Fruit fly (Drosophila melanogaster): ENCODE results near the gene Vps45.

The Vps45 gene

dm6 chr3R:9563240-9563992 lies at the start of gene Vps45, which contains the start of gene CG9393 (continued):
- TF ChIP-seq cwo (GFP tag; optimal IDR thresholded peaks at IDR 0.05) (peak; percentile 8), CG8281 (tag; optimal IDR thresholded peaks at IDR 0.05) (no peak), CG10366 (GFP tag; IDR thresholded peaks at IDR 0.05) (peak; percentile 52; the same call in 1 of the 2 replicates), amos (GFP tag; IDR thresholded peaks at IDR 0.05; ENCODE audit: partially characterized antibody) (peak; percentile 94), fd96Cb (tag; optimal IDR thresholded peaks at IDR 0.05) (no peak), Dip3 (GFP tag; optimal IDR thresholded peaks at IDR 0.05) (peak; percentile 71), unc-4 (GFP tag; IDR thresholded peaks at IDR 0.05; ENCODE audit: partially characterized antibody) (peak; percentile 97), CG1233 (GFP tag; optimal IDR thresholded peaks at IDR 0.05) (peak; percentile 15), Deaf1 (tag; optimal IDR thresholded peaks at IDR 0.05) (no peak), z (GFP tag; IDR thresholded peaks at IDR 0.05) (no peak), CG31224 (GFP tag; IDR thresholded peaks at IDR 0.05) (no peak), CG17912 (GFP tag; optimal IDR thresholded peaks at IDR 0.05) (peak; percentile 0), bbx (GFP tag; IDR thresholded peaks at IDR 0.05; ENCODE audit: partially characterized antibody) (peak; percentile 92), HLH54F (GFP tag; optimal IDR thresholded peaks at IDR 0.05) (peak; percentile 78), ERR (GFP tag; optimal IDR thresholded peaks at IDR 0.05) (no peak), kah (GFP tag; optimal IDR thresholded peaks at IDR 0.05) (no peak), CG31388 (GFP tag; optimal IDR thresholded peaks at IDR 0.05) (peak; percentile 13), HmgD (GFP tag; optimal IDR thresholded peaks at IDR 0.05) (peak; percentile 44), CG5245 (GFP tag; optimal IDR thresholded peaks at IDR 0.05) (peak; percentile 10), CG10462 (GFP tag; optimal IDR thresholded peaks at IDR 0.05) (peak; percentile 37), CG34224 (GFP tag; IDR thresholded peaks at IDR 0.05; ENCODE audit: partially characterized antibody) (peak; percentile 91), pum (GFP tag; optimal IDR thresholded peaks at IDR 0.05) (peak; percentile 60), CG3995 (GFP tag; optimal IDR thresholded peaks at IDR 0.05) (peak; percentile 92), Sin3A (optimal IDR thresholded peaks at IDR 0.05) (peak; percentile 96), Abd-B (GFP tag; optimal IDR thresholded peaks at IDR 0.05) (peak; percentile 72), CG3726 (GFP tag; IDR thresholded peaks at IDR 0.05) (no peak), HLHmδ (GFP tag; optimal IDR thresholded peaks at IDR 0.05) (no peak), CG6272 (GFP tag; IDR thresholded peaks at IDR 0.05) (peak; percentile 70; the same call in 1 of the 2 replicates), CG15011 (GFP tag; optimal IDR thresholded peaks at IDR 0.05) (no peak), sima (GFP tag; optimal IDR thresholded peaks at IDR 0.05) (no peak), CG12219 (GFP tag; optimal IDR thresholded peaks at IDR 0.05) (no peak), CG10654 (GFP tag; optimal IDR thresholded peaks at IDR 0.05) (peak; percentile 59), CG33213 (GFP tag; optimal IDR thresholded peaks at IDR 0.05) (peak; percentile 12), scrt (GFP tag; optimal IDR thresholded peaks at IDR 0.05) (no peak), CG42726 (GFP tag; IDR thresholded peaks at IDR 0.05; ENCODE audit: partially characterized antibody) (peak; percentile 82), CG32767 (GFP tag; IDR thresholded peaks at IDR 0.05) (no peak), CG14441 (GFP tag; IDR thresholded peaks at IDR 0.05) (peak; percentile 39; the same call in 1 of the 2 replicates), CG7556 (GFP tag; optimal IDR thresholded peaks at IDR 0.05) (peak; percentile 50), hkb (optimal IDR thresholded peaks at IDR 0.05) (peak; percentile 65), hkb (GFP tag; IDR thresholded peaks at IDR 0.05) (0 out of 2 replicates have a peak, but pooled peaks have one; percentile 25), sens-2 (GFP tag; IDR thresholded peaks at IDR 0.05) (no peak), fru (optimal IDR thresholded peaks at IDR 0.05) (no peak), luna (GFP tag; optimal IDR thresholded peaks at IDR 0.05) (peak; percentile 17), Dbx (GFP tag; IDR thresholded peaks at IDR 0.05) (peak; percentile 80), HLH4C (GFP tag; IDR thresholded peaks at IDR 0.05; ENCODE audit: partially characterized antibody) (peak; percentile 94), vfl (GFP tag; optimal IDR thresholded peaks at IDR 0.05) (peak; percentile 52), CG14050 (GFP tag; IDR thresholded peaks at IDR 0.05) (no peak), pros (GFP tag; optimal IDR thresholded peaks at IDR 0.05) (no peak), slbo (GFP tag; IDR thresholded peaks at IDR 0.05) (peak; percentile 76), ase (GFP tag; IDR thresholded peaks at IDR 0.05) (no peak)

All from whole organism, embryonic.